Worm (Caenorhabditis elegans): ENCODE results near the gene cdc-73.

DNA sequence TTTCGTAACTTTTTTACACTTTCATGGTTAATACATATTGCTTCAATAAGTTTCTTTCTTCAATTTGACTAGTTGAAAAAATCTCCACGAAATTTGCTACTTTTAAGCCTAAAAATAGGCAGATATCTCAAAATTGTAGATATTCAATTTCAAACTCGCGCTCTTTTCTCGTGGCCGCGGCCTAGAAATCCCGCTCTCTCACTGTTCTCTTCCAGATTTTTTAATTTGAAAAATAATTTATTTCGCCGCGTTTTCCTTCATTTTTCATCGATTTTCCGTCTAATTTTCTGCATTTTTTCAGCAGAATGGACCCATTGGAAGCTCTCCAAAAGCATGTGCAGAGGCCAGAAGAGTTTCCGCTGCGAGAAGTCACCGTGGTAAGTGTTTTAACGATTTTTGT lies at the start of gene cdc-73:
- TF ChIP-seq snpc-4 (tag; optimal IDR thresholded peaks at IDR 0.05) (peak; percentile 5), lin-13 (GFP tag; optimal IDR thresholded peaks at IDR 0.05) (no peak), aly-2 (tag; optimal IDR thresholded peaks at IDR 0.05) (no peak), elt-1 (tag; optimal IDR thresholded peaks at IDR 0.05) (no peak), nhr-23 (tag; optimal IDR thresholded peaks at IDR 0.05) (no peak), ama-1 (optimal IDR thresholded peaks at IDR 0.05) (no peak), unc-62 (GFP tag; optimal IDR thresholded peaks at IDR 0.05) (no peak), F13H6.1 (tag; optimal IDR thresholded peaks at IDR 0.05) (peak; percentile 20)

Data from whole organism, L2 larva.